Fruit fly (Drosophila melanogaster) whole organism: ENCODE data around the gene car.

Source experiments
- CG8478 ChIP-seq: fragments of >200 bp; optimal IDR thresholded peaks from 2 replicates; lab custom pipeline; 2018; ENCODE audit warnings: inconsistent platforms
- Dll ChIP-seq: fragments of >200 bp; optimal IDR thresholded peaks from 2 replicates; lab custom pipeline; 2017
- EcR ChIP-seq, 2 experiments: fragments of >200 bp; optimal IDR thresholded peaks; 2 replicates each; lab custom pipeline; 2017; ENCODE audit warnings: missing biosample characterization in 2 of 2, missing genetic modification characterization in 2 of 2, missing genetic modification reagents in 2 of 2
- pan ChIP-seq: fragments of >200 bp; optimal IDR thresholded peaks from 2 replicates; lab custom pipeline; 2017
- psq ChIP-seq: fragments of >200 bp; optimal IDR thresholded peaks from 2 replicates; lab custom pipeline; 2017
- usp ChIP-seq: fragments of >200 bp; optimal IDR thresholded peaks from 2 replicates; lab custom pipeline; 2017; ENCODE audit warnings: missing biosample characterization, missing genetic modification characterization, mixed read lengths

dm6 chrX:19606558-19606957 is 40.7 kb downstream of the car start:
- TF ChIP-seq pan (lab: Kevin White, UChicago) = no peak
- no peak for TF ChIP-seq usp
- no peak for TF ChIP-seq psq
- TF ChIP-seq CG8478 (lab: Kevin White, UChicago) = no peak
- TF ChIP-seq Dll (lab: Kevin White, UChicago) = no peak
- TF ChIP-seq EcR (GFP tag; optimal IDR thresholded peaks at IDR 0.05; lab: Kevin White, UChicago) = no peak
